Worm (Caenorhabditis elegans) whole organism, young adult: ENCODE measurements around the gene drh-1.
A peak's percentile ranks its signal among the peaks of the same experiment; 100 is the strongest.

Experiments used
- B0019.2 ChIP-seq: fragments of 200-800 bp; sonication (Bioruptor generic); conservative IDR thresholded peaks from 2 replicates; pipeline ENCODE4 v1.3.6; 2022; ENCODE audit warnings: missing genetic modification reagents, missing genetic modification characterization, missing compliant biosample characterization
- D2030.7 ChIP-seq: fragments of 200-800 bp; sonication (Bioruptor generic); IDR thresholded peaks from 2 replicates; pipeline ENCODE4 v1.3.6; 2022; ENCODE audit warnings: missing genetic modification reagents, missing genetic modification characterization, missing compliant biosample characterization
- F23B12.7 ChIP-seq: sonication (generic microtip); optimal IDR thresholded peaks from 2 replicates; lab custom pipeline; 2017; ENCODE audit warnings: missing genetic modification characterization, mild to moderate bottlenecking, missing compliant biosample characterization, antibody characterized with exemption, moderate library complexity; ENCODE audit not compliant: insufficient read depth
- F33H1.4 ChIP-seq: fragments of 200-800 bp; sonication (Bioruptor generic); IDR thresholded peaks from 2 replicates; pipeline ENCODE4 v1.3.6; 2022; ENCODE audit warnings: missing genetic modification reagents, missing genetic modification characterization, missing compliant biosample characterization
- F39B2.1 ChIP-seq: fragments of 200-800 bp; sonication (Bioruptor generic); IDR thresholded peaks from 2 replicates; pipeline ENCODE4 v1.3.6; 2022; ENCODE audit warnings: missing genetic modification reagents, missing genetic modification characterization, missing compliant biosample characterization
- akir-1 ChIP-seq: fragments of 200-800 bp; sonication (Bioruptor generic); optimal IDR thresholded peaks from 2 replicates; lab custom pipeline; 2018; ENCODE audit warnings: mild to moderate bottlenecking, missing genetic modification characterization, moderate library complexity, missing compliant biosample characterization
- ama-1 ChIP-seq, 3 experiments: fragments of 150-350 bp in 1 of 3; sonication (generic microtip) in 2 of 3; optimal IDR thresholded peaks; 2 replicates each; lab custom pipeline; 2014 to 2018; ENCODE audit warnings: missing biosample characterization in 2 of 3, missing genetic modification characterization in 2 of 3, missing genetic modification reagents in 2 of 3
- attf-6 ChIP-seq: fragments of 200-800 bp; sonication (Bioruptor generic); IDR thresholded peaks from 2 replicates; pipeline ENCODE4 v1.3.6; 2022; ENCODE audit warnings: missing genetic modification reagents, missing genetic modification characterization, missing compliant biosample characterization
- bed-2 ChIP-seq: fragments of 200-800 bp; sonication (Bioruptor generic); IDR thresholded peaks from 2 replicates; pipeline ENCODE4 v1.3.6; 2022; ENCODE audit warnings: missing genetic modification reagents, missing genetic modification characterization, missing compliant biosample characterization
- ceh-27 ChIP-seq: fragments of 200-800 bp; sonication (Bioruptor generic); optimal IDR thresholded peaks from 2 replicates; lab custom pipeline; 2018; ENCODE audit warnings: mild to moderate bottlenecking, missing genetic modification characterization, moderate library complexity, missing compliant biosample characterization
- die-1 ChIP-seq: sonication (generic microtip); optimal IDR thresholded peaks from 2 replicates; lab custom pipeline; 2016; ENCODE audit warnings: missing genotype, mild to moderate bottlenecking, missing genetic modification characterization, missing compliant biosample characterization
- dpl-1 ChIP-seq: fragments of 150-350 bp; optimal IDR thresholded peaks from 2 replicates; lab custom pipeline; 2014; ENCODE audit warnings: missing biosample characterization, missing genetic modification reagents, missing genetic modification characterization
- ekl-4 ChIP-seq: fragments of 200-800 bp; sonication (Bioruptor generic); IDR thresholded peaks from 2 replicates; pipeline ENCODE4 v1.3.6; 2022; ENCODE audit warnings: missing genetic modification reagents, missing genetic modification characterization, missing compliant biosample characterization
- ets-4 ChIP-seq: fragments of 200-800 bp; sonication (Bioruptor generic); optimal IDR thresholded peaks from 2 replicates; lab custom pipeline; 2018; ENCODE audit warnings: mild to moderate bottlenecking, missing genetic modification characterization, missing compliant biosample characterization
- hsf-1 ChIP-seq: fragments of 200-800 bp; sonication (Bioruptor generic); IDR thresholded peaks from 2 replicates; pipeline ENCODE4 v1.3.6; 2022; ENCODE audit warnings: missing genetic modification reagents, missing genetic modification characterization, missing compliant biosample characterization
- let-526 ChIP-seq: fragments of 200-800 bp; sonication (Bioruptor generic); IDR thresholded peaks from 2 replicates; pipeline ENCODE4 v1.3.6; 2022; ENCODE audit warnings: missing genetic modification reagents, missing genetic modification characterization, missing compliant biosample characterization
- lin-35 ChIP-seq, 3 experiments: fragments of 150-350 bp in 2 of 3; sonication (generic microtip) in 1 of 3; optimal IDR thresholded peaks; 2 replicates each; lab custom pipeline; 2014 to 2018; ENCODE audit warnings: missing biosample characterization in 3 of 3, missing genetic modification characterization in 3 of 3, missing genetic modification reagents in 3 of 3
- lin-40 ChIP-seq: sonication (generic microtip); optimal IDR thresholded peaks from 2 replicates; lab custom pipeline; 2016; ENCODE audit warnings: missing genetic modification characterization, mild to moderate bottlenecking, missing compliant biosample characterization, missing genotype, missing genetic modification reagents
- lin-54 ChIP-seq: fragments of 200-800 bp; sonication (Bioruptor generic); optimal IDR thresholded peaks from 2 replicates; lab custom pipeline; 2018; ENCODE audit warnings: mild to moderate bottlenecking, missing genetic modification characterization, missing compliant biosample characterization
- madf-10 ChIP-seq: sonication (generic microtip); optimal IDR thresholded peaks from 2 replicates; lab custom pipeline; 2016; ENCODE audit warnings: mild to moderate bottlenecking, missing genetic modification characterization, missing compliant biosample characterization
- nfya-1 ChIP-seq: sonication (generic microtip); optimal IDR thresholded peaks from 2 replicates; lab custom pipeline; 2017; ENCODE audit warnings: antibody characterized with exemption, missing compliant biosample characterization, missing genetic modification characterization, borderline replicate concordance; ENCODE audit not compliant: insufficient read depth
- nfya-2 ChIP-seq: fragments of 200-800 bp; sonication (Bioruptor generic); IDR thresholded peaks from 2 replicates; pipeline ENCODE4 v1.3.6; 2022; ENCODE audit warnings: missing genetic modification reagents, missing genetic modification characterization, missing compliant biosample characterization
- nhr-27 ChIP-seq: fragments of 200-800 bp; sonication (Bioruptor generic); optimal IDR thresholded peaks from 2 replicates; lab custom pipeline; 2018; ENCODE audit warnings: mild to moderate bottlenecking, missing genetic modification characterization, moderate library complexity, missing compliant biosample characterization
- pbrm-1 ChIP-seq: fragments of 200-800 bp; sonication (Bioruptor generic); IDR thresholded peaks from 2 replicates; pipeline ENCODE4 v1.3.6; 2022; ENCODE audit warnings: missing genetic modification reagents, missing genetic modification characterization, missing compliant biosample characterization
- pha-4 ChIP-seq: fragments of 150-350 bp; sonication (generic microtip); optimal IDR thresholded peaks from 2 replicates; lab custom pipeline; 2014; ENCODE audit warnings: missing biosample characterization, missing genetic modification reagents, missing genetic modification characterization
- rcor-1 ChIP-seq: fragments of 200-800 bp; sonication (Bioruptor generic); IDR thresholded peaks from 2 replicates; pipeline ENCODE4 v1.3.6; 2022; ENCODE audit warnings: missing genetic modification reagents, missing genetic modification characterization, missing compliant biosample characterization
- rec-8 ChIP-seq, 2 experiments: sonication (generic microtip); optimal IDR thresholded peaks; 2 replicates each; lab custom pipeline; 2016; ENCODE audit warnings: mild to moderate bottlenecking in 2 of 2, missing genetic modification characterization in 2 of 2, missing genetic modification reagents in 2 of 2, missing genotype in 2 of 2, missing biosample characterization in 1 of 2, missing compliant biosample characterization in 1 of 2, moderate library complexity in 1 of 2
- snpc-1.3 ChIP-seq: sonication (generic microtip); optimal IDR thresholded peaks from 2 replicates; lab custom pipeline; 2017; ENCODE audit warnings: missing genetic modification characterization, mild to moderate bottlenecking, missing compliant biosample characterization, antibody characterized with exemption, moderate library complexity, missing genotype, missing genetic modification reagents; ENCODE audit not compliant: insufficient read depth
- snpc-4 ChIP-seq, 5 experiments: fragments of 150-350 bp in 1 of 5; sonication (generic microtip) in 4 of 5; optimal IDR thresholded peaks; 2 replicates each; lab custom pipeline; 2014 to 2018; ENCODE audit warnings: missing genetic modification characterization in 5 of 5, missing biosample characterization in 3 of 5, antibody characterized with exemption in 2 of 5, mild to moderate bottlenecking in 2 of 5, missing compliant biosample characterization in 2 of 5, missing genotype in 2 of 5, moderate library complexity in 2 of 5, missing genetic modification reagents in 1 of 5
- tbp1 ChIP-seq: fragments of 200-800 bp; sonication (Bioruptor generic); optimal IDR thresholded peaks from 2 replicates; lab custom pipeline; 2018; ENCODE audit warnings: mild to moderate bottlenecking, missing genetic modification characterization, missing compliant biosample characterization
- tlf-1 ChIP-seq: fragments of 200-800 bp; sonication (Bioruptor generic); optimal IDR thresholded peaks from 2 replicates; lab custom pipeline; 2018; ENCODE audit warnings: mild to moderate bottlenecking, missing genetic modification characterization, missing compliant biosample characterization
- ztf-25 ChIP-seq: fragments of 200-800 bp; sonication (Bioruptor generic); IDR thresholded peaks from 2 replicates; pipeline ENCODE4 v1.3.6; 2022; ENCODE audit warnings: missing genetic modification reagents, missing genetic modification characterization, missing compliant biosample characterization
- ztf-28 ChIP-seq: fragments of 200-800 bp; sonication (Bioruptor generic); IDR thresholded peaks from 2 replicates; pipeline ENCODE4 v1.3.6; 2022; ENCODE audit warnings: missing genetic modification reagents, missing genetic modification characterization, missing compliant biosample characterization
- ztf-6 ChIP-seq: fragments of 200-800 bp; sonication (Bioruptor generic); IDR thresholded peaks from 2 replicates; pipeline ENCODE4 v1.3.6; 2022; ENCODE audit warnings: missing genetic modification reagents, missing genetic modification characterization, missing compliant biosample characterization

The drh-1 gene

ce11 chrIV:6585397-6585921, 27.7 kb downstream of the drh-1 start, which contains the start of the genes F38A5.2 and dnj-11 (continued):
- TF ChIP-seq F33H1.4 (GFP tag; lab: Robert Waterston, UW), result 0 out of 2 replicates have a peak, but pooled peaks have one; percentile 23
- TF ChIP-seq rcor-1 (GFP tag; lab: Robert Waterston, UW), result peak; percentile 38; the same call in 1 of the 2 replicates
- no peak for TF ChIP-seq let-526 (GFP tag; lab: Robert Waterston, UW)
- TF ChIP-seq pbrm-1, result peak; percentile 67
- TF ChIP-seq ets-4, result no peak
- no peak for TF ChIP-seq nfya-2 (GFP tag; lab: Robert Waterston, UW)
- TF ChIP-seq D2030.7 (GFP tag; lab: Robert Waterston, UW), result peak; percentile 69
- TF ChIP-seq tbp1 (GFP tag; lab: Kevin White, UChicago), result peak; percentile 49
- TF ChIP-seq tlf-1 (GFP tag; lab: Kevin White, UChicago), result peak; percentile 14
- TF ChIP-seq lin-40 (tag; lab: Kevin White, UChicago), result peak; percentile 59
- peak; percentile 42 for TF ChIP-seq snpc-1.3 (tag; lab: Kevin White, UChicago)
- no peak for TF ChIP-seq die-1 (tag; lab: Kevin White, UChicago)
- no peak; the same call in 1 of the 2 replicates for TF ChIP-seq ekl-4 (GFP tag; lab: Robert Waterston, UW)

- no peak for TF ChIP-seq bed-2
- no peak for TF ChIP-seq ceh-27 (GFP tag; lab: Kevin White, UChicago)
- TF ChIP-seq snpc-4 (GFP tag; optimal IDR thresholded peaks at IDR 0.05; lab: Kevin White, UChicago), result no peak
- peak in 1 of 4 experiments; percentile 50 for TF ChIP-seq snpc-4 (tag; optimal IDR thresholded peaks at IDR 0.05; lab: Kevin White, UChicago)
Measured at ce11 chrIV:6582604-6583003, 30.5 kb downstream of the drh-1 start, which contains the start of gene odr-8. Gene odr-8, minus strand, starts transcription at chrIV:6582704.

ce11 chrIV:6581658-6582057, 31.5 kb downstream of the drh-1 start:
- TF ChIP-seq lin-35 (GFP tag; optimal IDR thresholded peaks at IDR 0.05; lab: Kevin White, UChicago), result no peak
- no peak for TF ChIP-seq attf-6 (GFP tag; lab: Robert Waterston, UW)
- TF ChIP-seq hsf-1 (GFP tag; lab: Robert Waterston, UW), result no peak
- TF ChIP-seq lin-54 (GFP tag; lab: Kevin White, UChicago), result no peak
- no peak for TF ChIP-seq ztf-28 (GFP tag; lab: Robert Waterston, UW)
- no peak for TF ChIP-seq snpc-1.3 (tag; lab: Kevin White, UChicago)
- no peak for TF ChIP-seq bed-2
- TF ChIP-seq madf-10 (tag; lab: Kevin White, UChicago), result no peak
- no peak for TF ChIP-seq B0019.2 (GFP tag; lab: Robert Waterston, UW)
- TF ChIP-seq ama-1 (optimal IDR thresholded peaks at IDR 0.05; lab: Kevin White, UChicago), result no peak
- no peak for TF ChIP-seq ama-1 (GFP tag; optimal IDR thresholded peaks at IDR 0.05; lab: Kevin White, UChicago)
- TF ChIP-seq pha-4 (tag; lab: Kevin White, UChicago), result no peak
- no peak for TF ChIP-seq nhr-27 (tag; lab: Kevin White, UChicago)
- TF ChIP-seq ztf-6 (GFP tag; lab: Robert Waterston, UW), result no peak
- no peak for TF ChIP-seq F23B12.7 (tag; lab: Kevin White, UChicago)
- no peak for TF ChIP-seq ztf-25
- no peak for TF ChIP-seq nfya-1 (tag; lab: Kevin White, UChicago)

ce11 chrIV:6577914-6578313, 35.2 kb downstream of the drh-1 start, which contains the start of gene C43G2.3:
Gene C43G2.3, plus strand, starts transcription at chrIV:6578214.
- TF ChIP-seq F39B2.1 (GFP tag; lab: Robert Waterston, UW), result no peak
- no peak for TF ChIP-seq akir-1
- TF ChIP-seq snpc-4 (GFP tag; optimal IDR thresholded peaks at IDR 0.05; lab: Kevin White, UChicago), result no peak
- no peak for TF ChIP-seq snpc-4 (tag; optimal IDR thresholded peaks at IDR 0.05; lab: Kevin White, UChicago)
- TF ChIP-seq rec-8 (tag; optimal IDR thresholded peaks at IDR 0.05; lab: Kevin White, UChicago), result no peak
- TF ChIP-seq ama-1 (optimal IDR thresholded peaks at IDR 0.05; lab: Kevin White, UChicago), result no peak
- no peak for TF ChIP-seq ama-1 (GFP tag; optimal IDR thresholded peaks at IDR 0.05; lab: Kevin White, UChicago)
- TF ChIP-seq dpl-1 (GFP tag; lab: Kevin White, UChicago), result no peak
